Fruit fly (Drosophila melanogaster) whole organism, embryonic: ENCODE data around the gene ND-SGDH.
A peak's percentile ranks its signal among the peaks of the same experiment; 100 is the strongest.

Experiments used
- Atf-2 ChIP-seq: fragments of 200-800 bp; sonication (Bioruptor generic); optimal IDR thresholded peaks from 2 replicates; lab custom pipeline; 2016; ENCODE audit warnings: missing biosample characterization, missing genetic modification characterization
- CG10209 ChIP-seq: fragments of 200-800 bp; sonication (Bioruptor generic); optimal IDR thresholded peaks from 3 replicates; lab custom pipeline; 2017; ENCODE audit warnings: missing biosample characterization, mild to moderate bottlenecking, missing genetic modification characterization, missing genetic modification reagents
- CG10979 ChIP-seq: fragments of 200-800 bp; sonication (Bioruptor generic); optimal IDR thresholded peaks from 2 replicates; lab custom pipeline; 2018; ENCODE audit warnings: missing biosample characterization, mild to moderate bottlenecking, missing genetic modification characterization, moderate library complexity
- CG11398 ChIP-seq: fragments of 200-800 bp; sonication (Bioruptor generic); optimal IDR thresholded peaks from 2 replicates; lab custom pipeline; 2016; ENCODE audit warnings: missing biosample characterization, missing genetic modification characterization
- CG11504 ChIP-seq: fragments of 200-800 bp; sonication (Bioruptor generic); optimal IDR thresholded peaks from 3 replicates; lab custom pipeline; 2019; ENCODE audit warnings: missing biosample characterization, mild to moderate bottlenecking, missing genetic modification characterization, moderate library complexity
- CG12299 ChIP-seq: fragments of 200-800 bp; sonication (Bioruptor generic); optimal IDR thresholded peaks from 2 replicates; lab custom pipeline; 2018; ENCODE audit warnings: missing biosample characterization, mild to moderate bottlenecking, missing genetic modification characterization
- CG14441 ChIP-seq: fragments of 200-800 bp; sonication (Bioruptor generic); IDR thresholded peaks from 2 replicates; pipeline ENCODE4 v1.3.6; 2022; ENCODE audit warnings: missing biosample characterization, missing genetic modification characterization
- CG14667 ChIP-seq: fragments of 200-800 bp; sonication (Bioruptor generic); IDR thresholded peaks from 2 replicates; pipeline ENCODE4 v1.3.6; 2022; ENCODE audit warnings: missing biosample characterization, missing genetic modification characterization
- CG17385 ChIP-seq: fragments of 200-800 bp; sonication (Bioruptor generic); optimal IDR thresholded peaks from 3 replicates; lab custom pipeline; 2018; ENCODE audit warnings: missing biosample characterization, mild to moderate bottlenecking, missing genetic modification characterization
- CG17568 ChIP-seq: fragments of 200-800 bp; sonication (Bioruptor generic); optimal IDR thresholded peaks from 2 replicates; lab custom pipeline; 2018; ENCODE audit warnings: missing biosample characterization, mild to moderate bottlenecking, missing genetic modification characterization, moderate library complexity
- CG17912 ChIP-seq: fragments of 200-800 bp; sonication (Bioruptor generic); optimal IDR thresholded peaks from 2 replicates; lab custom pipeline; 2018; ENCODE audit warnings: missing biosample characterization, mild to moderate bottlenecking, missing genetic modification characterization
- CG2202 ChIP-seq: fragments of 200-800 bp; sonication (Bioruptor generic); optimal IDR thresholded peaks from 2 replicates; lab custom pipeline; 2018; ENCODE audit warnings: missing biosample characterization, mild to moderate bottlenecking, missing genetic modification characterization
- CG2712 ChIP-seq: fragments of 200-800 bp; optimal IDR thresholded peaks from 3 replicates; lab custom pipeline; 2019; ENCODE audit warnings: missing biosample characterization, mild to moderate bottlenecking, missing genetic modification characterization, moderate library complexity
- CG32772 ChIP-seq: fragments of 200-800 bp; sonication (Bioruptor generic); IDR thresholded peaks from 2 replicates; pipeline ENCODE4 v1.3.6; 2022; ENCODE audit warnings: missing biosample characterization, missing genetic modification characterization
- CG4328 ChIP-seq: fragments of 200-800 bp; sonication (Bioruptor generic); optimal IDR thresholded peaks from 3 replicates; lab custom pipeline; 2017; ENCODE audit warnings: missing biosample characterization, missing genetic modification reagents, missing genetic modification characterization
- CG8924 ChIP-seq: fragments of 200-800 bp; optimal IDR thresholded peaks from 3 replicates; lab custom pipeline; 2019; ENCODE audit warnings: missing biosample characterization, mild to moderate bottlenecking, missing genetic modification characterization, moderate library complexity
- CG9215 ChIP-seq: fragments of 200-800 bp; sonication (Bioruptor generic); IDR thresholded peaks from 2 replicates; pipeline ENCODE4 v1.3.6; 2022; ENCODE audit warnings: missing biosample characterization, missing genetic modification characterization
- CrebB ChIP-seq: fragments of 200-800 bp; sonication (Bioruptor generic); optimal IDR thresholded peaks from 3 replicates; lab custom pipeline; 2018; ENCODE audit warnings: missing biosample characterization, mild to moderate bottlenecking, missing genetic modification characterization
- Ets65A ChIP-seq: fragments of 200-800 bp; sonication (Bioruptor generic); peaks from one replicate; lab custom pipeline; 2016; ENCODE audit warnings: missing biosample characterization, missing genetic modification characterization
- Fer1 ChIP-seq: fragments of 200-800 bp; sonication (Bioruptor generic); optimal IDR thresholded peaks from 2 replicates; lab custom pipeline; 2017; ENCODE audit warnings: missing biosample characterization, mild to moderate bottlenecking, missing genetic modification characterization
- HHEX ChIP-seq: fragments of 200-800 bp; sonication (Bioruptor generic); optimal IDR thresholded peaks from 3 replicates; lab custom pipeline; 2017; ENCODE audit warnings: missing biosample characterization, mild to moderate bottlenecking, missing genetic modification characterization, missing genetic modification reagents
- HLH3B ChIP-seq: fragments of 200-800 bp; sonication (Bioruptor generic); IDR thresholded peaks from 2 replicates; pipeline ENCODE4 v1.3.6; 2022; ENCODE audit warnings: missing biosample characterization, missing genetic modification characterization
- Hr3 ChIP-seq: fragments of 200-800 bp; sonication (Bioruptor generic); optimal IDR thresholded peaks from 3 replicates; lab custom pipeline; 2016; ENCODE audit warnings: missing biosample characterization, missing genetic modification characterization
- Kr ChIP-seq: fragments of 200-800 bp; sonication (Bioruptor generic); optimal IDR thresholded peaks from 2 replicates; lab custom pipeline; 2017; ENCODE audit warnings: missing biosample characterization, mild to moderate bottlenecking, missing genetic modification characterization
- Lhr ChIP-seq: fragments of 200-800 bp; sonication (Bioruptor generic); optimal IDR thresholded peaks from 3 replicates; lab custom pipeline; 2017; ENCODE audit warnings: mild to moderate bottlenecking, missing biosample characterization, missing genetic modification reagents, missing genetic modification characterization
- NFAT ChIP-seq: fragments of 200-800 bp; sonication (Bioruptor generic); IDR thresholded peaks from 2 replicates; pipeline ENCODE4 v1.3.6; 2022; ENCODE audit warnings: missing biosample characterization, missing genetic modification characterization
- Oli ChIP-seq: fragments of 200-800 bp; sonication (Bioruptor generic); optimal IDR thresholded peaks from 2 replicates; lab custom pipeline; 2018; ENCODE audit warnings: missing biosample characterization, mild to moderate bottlenecking, missing genetic modification characterization, moderate library complexity
- Pdp1 ChIP-seq, 2 experiments: fragments of 200-800 bp; sonication (Bioruptor generic); optimal IDR thresholded peaks; 3 replicates each; lab custom pipeline; 2016; ENCODE audit warnings: missing biosample characterization in 2 of 2, missing genetic modification characterization in 2 of 2, mild to moderate bottlenecking in 1 of 2, moderate library complexity in 1 of 2
- Ravus ChIP-seq: fragments of 200-800 bp; sonication (Bioruptor generic); IDR thresholded peaks from 2 replicates; pipeline ENCODE4 v1.3.6; 2022; ENCODE audit warnings: missing biosample characterization, missing genetic modification characterization
- Sox100B ChIP-seq: fragments of 200-800 bp; sonication (Bioruptor generic); optimal IDR thresholded peaks from 3 replicates; lab custom pipeline; 2018; ENCODE audit warnings: missing biosample characterization, mild to moderate bottlenecking, missing genetic modification characterization
- Spps ChIP-seq: fragments of 200-800 bp; sonication (Bioruptor generic); optimal IDR thresholded peaks from 2 replicates; lab custom pipeline; 2018; ENCODE audit warnings: missing biosample characterization, mild to moderate bottlenecking, missing genetic modification characterization
- bsh ChIP-seq, 2 experiments: fragments of 200-800 bp; sonication (Bioruptor generic); optimal IDR thresholded peaks; 2 replicates each; lab custom pipeline; 2017 to 2018; ENCODE audit warnings: mild to moderate bottlenecking in 2 of 2, missing biosample characterization in 2 of 2, missing genetic modification characterization in 2 of 2, moderate library complexity in 1 of 2
- chinmo ChIP-seq: fragments of 200-800 bp; sonication (Bioruptor generic); IDR thresholded peaks from 4 replicates; pipeline ENCODE4 v1.3.6; 2022; ENCODE audit warnings: missing biosample characterization, missing genetic modification characterization; ENCODE audit not compliant: partially characterized antibody
- croc ChIP-seq: fragments of 200-800 bp; sonication (Bioruptor generic); conservative IDR thresholded peaks from 3 replicates; pipeline ENCODE4 v1.3.6; 2022; ENCODE audit warnings: missing biosample characterization, missing genetic modification characterization
- ftz-f1 ChIP-seq: fragments of 200-800 bp; sonication (Bioruptor generic); optimal IDR thresholded peaks from 2 replicates; lab custom pipeline; 2016; ENCODE audit warnings: missing biosample characterization, missing genetic modification characterization
- jing ChIP-seq: fragments of 200-800 bp; sonication (Bioruptor generic); optimal IDR thresholded peaks from 2 replicates; lab custom pipeline; 2018; ENCODE audit warnings: missing biosample characterization, mild to moderate bottlenecking, missing genetic modification characterization
- lola ChIP-seq, 3 experiments: fragments of >200 bp in 2 of 3; fragments of 200-800 bp in 1 of 3; sonication (Bioruptor generic) in 1 of 3; optimal IDR thresholded peaks; 2 replicates each; lab custom pipeline; 2017 to 2019; ENCODE audit warnings: missing biosample characterization in 3 of 3, missing genetic modification characterization in 3 of 3, mild to moderate bottlenecking in 1 of 3, moderate library complexity in 1 of 3
- maf-S ChIP-seq: fragments of 200-800 bp; sonication (Bioruptor generic); optimal IDR thresholded peaks from 2 replicates; lab custom pipeline; 2016; ENCODE audit warnings: missing biosample characterization, missing genetic modification characterization
- mirr ChIP-seq: fragments of 200-800 bp; sonication (Bioruptor generic); optimal IDR thresholded peaks from 3 replicates; lab custom pipeline; 2018; ENCODE audit warnings: missing biosample characterization, mild to moderate bottlenecking, missing genetic modification characterization
- psq ChIP-seq: fragments of 200-800 bp; sonication (Bioruptor generic); optimal IDR thresholded peaks from 2 replicates; lab custom pipeline; 2017; ENCODE audit warnings: missing biosample characterization, missing genetic modification characterization
- pum ChIP-seq: fragments of 200-800 bp; sonication (Bioruptor generic); optimal IDR thresholded peaks from 2 replicates; lab custom pipeline; 2016; ENCODE audit warnings: missing biosample characterization, missing genetic modification characterization
- run ChIP-seq: fragments of 200-800 bp; sonication (Bioruptor generic); optimal IDR thresholded peaks from 3 replicates; lab custom pipeline; 2018; ENCODE audit warnings: missing biosample characterization, mild to moderate bottlenecking, missing genetic modification characterization
- schlank ChIP-seq: fragments of 200-800 bp; sonication (Bioruptor generic); optimal IDR thresholded peaks from 2 replicates; lab custom pipeline; 2018; ENCODE audit warnings: missing biosample characterization, mild to moderate bottlenecking, missing genetic modification characterization
- sim ChIP-seq: fragments of 200-800 bp; sonication (Bioruptor generic); IDR thresholded peaks from 2 replicates; pipeline ENCODE4 v1.3.6; 2022; ENCODE audit warnings: missing biosample characterization, missing genetic modification characterization
- stc ChIP-seq: fragments of 200-800 bp; sonication (Bioruptor generic); IDR thresholded peaks from 2 replicates; pipeline ENCODE4 v1.3.6; 2022; ENCODE audit warnings: missing biosample characterization, missing genetic modification characterization
- twi ChIP-seq: fragments of 200-800 bp; optimal IDR thresholded peaks from 2 replicates; lab custom pipeline; 2019; ENCODE audit warnings: missing biosample characterization, mild to moderate bottlenecking, missing genetic modification characterization, moderate library complexity
- unc-4 ChIP-seq: fragments of 200-800 bp; sonication (Bioruptor generic); IDR thresholded peaks from 2 replicates; pipeline ENCODE4 v1.3.6; 2022; ENCODE audit warnings: missing biosample characterization, missing genetic modification characterization; ENCODE audit not compliant: partially characterized antibody

ND-SGDH gene

dm6 chr3L:12111081-12111958 lies 27.1 kb downstream of the ND-SGDH start (continued):
- TF ChIP-seq CG17568 (GFP tag; lab: Kevin White, UChicago) (no peak), CG10209 (GFP tag; lab: Kevin White, UChicago) (peak; percentile 83), CG4328 (GFP tag; lab: Kevin White, UChicago) (peak; percentile 57), Oli (peak; percentile 87), Pdp1 (GFP tag; optimal IDR thresholded peaks at IDR 0.05; lab: Kevin White, UChicago) (peak in 1 of 2 experiments; percentile 29), sim (peak; percentile 51; the same call in 1 of the 2 replicates), unc-4 (GFP tag; lab: Robert Waterston, UW) (no peak), CG9215 (GFP tag; lab: Robert Waterston, UW) (no peak), CG14441 (GFP tag; lab: Robert Waterston, UW) (peak; percentile 34; the same call in 1 of the 2 replicates), CG2712 (tag; lab: Kevin White, UChicago) (peak; percentile 97), Sox100B (GFP tag; lab: Kevin White, UChicago) (peak; percentile 90), Lhr (GFP tag; lab: Kevin White, UChicago) (peak; percentile 11), Ravus (GFP tag; lab: Robert Waterston, UW) (no peak; the same call in 1 of the 2 replicates), CG8924 (tag; lab: Kevin White, UChicago) (peak; percentile 96), CG11504 (tag; lab: Kevin White, UChicago) (peak; percentile 93), stc (peak; percentile 70), CG32772 (GFP tag; lab: Robert Waterston, UW) (peak; percentile 65; the same call in 1 of the 2 replicates), Atf-2 (GFP tag; lab: Kevin White, UChicago) (no peak), NFAT (no peak), HLH3B (GFP tag; lab: Robert Waterston, UW) (peak; percentile 72; the same call in 1 of the 2 replicates), CG10979 (tag; lab: Kevin White, UChicago) (peak; percentile 95), Kr (GFP tag; lab: Kevin White, UChicago) (peak; percentile 14), Hr3 (GFP tag; lab: Kevin White, UChicago) (peak; percentile 81), pum (peak; percentile 13), chinmo (GFP tag; lab: Robert Waterston, UW) (peak; percentile 96; the same call in 3 of the 4 replicates), CG2202 (tag; lab: Kevin White, UChicago) (peak; percentile 89), CG17385 (peak; percentile 85), ftz-f1 (GFP tag; lab: Kevin White, UChicago) (no peak), CG14667 (peak; percentile 58; the same call in 1 of the 2 replicates), Spps (tag; lab: Kevin White, UChicago) (peak; percentile 95), HHEX (GFP tag; lab: Kevin White, UChicago) (peak; percentile 73), CG17912 (GFP tag; lab: Kevin White, UChicago) (no peak), jing (peak; percentile 11), Ets65A (GFP tag; lab: Kevin White, UChicago) (peak; percentile 96), lola (GFP tag; optimal IDR thresholded peaks at IDR 0.05; lab: Kevin White, UChicago) (peak in 1 of 3 experiments; percentile 98), croc (GFP tag; lab: Robert Waterston, UW) (peak; percentile 76), maf-S (GFP tag; lab: Kevin White, UChicago) (no peak), mirr (GFP tag; lab: Kevin White, UChicago) (no peak), CrebB (tag; lab: Kevin White, UChicago) (peak; percentile 45), CG12299 (peak; percentile 52), twi (tag; lab: Kevin White, UChicago) (peak; percentile 88), schlank (tag; lab: Kevin White, UChicago) (no peak), run (tag; lab: Kevin White, UChicago) (peak; percentile 78), CG11398 (GFP tag; lab: Kevin White, UChicago) (peak; percentile 36), psq (peak; percentile 46), Fer1 (peak; percentile 67), bsh (GFP tag; optimal IDR thresholded peaks at IDR 0.05; lab: Kevin White, UChicago) (peak; percentile 52 to 95)
